Worm (Caenorhabditis elegans) whole organism, late embryonic: ENCODE data around the gene nse-4.

Experiments
- ceh-48 ChIP-seq: sonication (generic microtip); optimal IDR thresholded peaks from 2 replicates; lab custom pipeline; 2016; ENCODE audit warnings: missing genetic modification characterization, inconsistent platforms, missing compliant biosample characterization
- dve-1 ChIP-seq: sonication (generic microtip); optimal IDR thresholded peaks from 2 replicates; lab custom pipeline; 2017; ENCODE audit warnings: antibody characterized with exemption, mild to moderate bottlenecking, missing genetic modification characterization, missing compliant biosample characterization
- fkh-10 ChIP-seq: fragments of 150-350 bp; optimal IDR thresholded peaks from 2 replicates; lab custom pipeline; 2014; ENCODE audit warnings: missing biosample characterization, missing genetic modification reagents, missing genetic modification characterization
- gmeb-2 ChIP-seq: sonication (generic microtip); optimal IDR thresholded peaks from 2 replicates; lab custom pipeline; 2016; ENCODE audit warnings: missing genetic modification characterization, inconsistent platforms, missing compliant biosample characterization
- hlh-13 ChIP-seq: fragments of 200-800 bp; sonication (Bioruptor generic); optimal IDR thresholded peaks from 2 replicates; lab custom pipeline; 2018; ENCODE audit warnings: mild to moderate bottlenecking, missing genetic modification characterization, missing compliant biosample characterization
- hlh-30 ChIP-seq: sonication (generic microtip); optimal IDR thresholded peaks from 2 replicates; lab custom pipeline; 2017; ENCODE audit warnings: antibody characterized with exemption, missing genetic modification characterization, missing compliant biosample characterization; ENCODE audit not compliant: insufficient read depth
- hlh-8 ChIP-seq: sonication (generic microtip); optimal IDR thresholded peaks from 2 replicates; lab custom pipeline; 2016; ENCODE audit warnings: missing genotype, missing genetic modification characterization, missing compliant biosample characterization
- nhr-11 ChIP-seq: fragments of 150-350 bp; optimal IDR thresholded peaks from 2 replicates; lab custom pipeline; 2014; ENCODE audit warnings: missing biosample characterization, missing genetic modification characterization
- rnt-1 ChIP-seq: sonication (generic microtip); optimal IDR thresholded peaks from 2 replicates; lab custom pipeline; 2016; ENCODE audit warnings: missing genetic modification characterization, missing compliant biosample characterization
- syd-9 ChIP-seq: sonication (generic microtip); optimal IDR thresholded peaks from 2 replicates; lab custom pipeline; 2016; ENCODE audit warnings: mild to moderate bottlenecking, missing genetic modification characterization, moderate library complexity, missing compliant biosample characterization
- tbx-2 ChIP-seq: sonication (generic microtip); optimal IDR thresholded peaks from 2 replicates; lab custom pipeline; 2016; ENCODE audit warnings: missing genetic modification characterization, missing compliant biosample characterization
- unc-55 ChIP-seq: sonication (generic microtip); optimal IDR thresholded peaks from 2 replicates; lab custom pipeline; 2017; ENCODE audit warnings: missing biosample characterization, missing genetic modification reagents, missing genetic modification characterization

DNA sequence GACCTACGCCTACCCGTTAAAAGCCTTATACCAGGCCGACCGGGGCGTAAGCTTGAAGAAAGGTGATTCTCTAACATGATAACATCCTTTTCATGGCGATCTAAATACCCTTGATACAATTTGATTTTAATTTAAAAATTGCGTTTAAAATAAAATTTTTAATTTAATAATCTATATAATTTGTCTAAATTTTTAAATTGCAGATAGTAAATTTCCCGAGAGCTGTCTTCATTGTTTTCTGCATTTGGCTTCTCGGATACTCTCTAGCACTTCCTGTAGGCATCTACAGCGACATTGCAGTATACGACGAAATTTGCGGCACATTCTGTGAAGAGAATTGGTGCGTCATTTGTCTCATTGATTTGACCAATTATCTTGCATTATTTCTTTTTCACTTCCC lies 19.3 kb upstream of the nse-4 start:
- TF ChIP-seq rnt-1 (tag; lab: Kevin White, UChicago) = no peak
- TF ChIP-seq gmeb-2 (tag; lab: Kevin White, UChicago) = no peak
- no peak for TF ChIP-seq ceh-48 (tag; lab: Kevin White, UChicago)
- TF ChIP-seq nhr-11 (tag; lab: Kevin White, UChicago) = no peak
- no peak for TF ChIP-seq unc-55 (GFP tag; lab: Kevin White, UChicago)
- no peak for TF ChIP-seq hlh-13 (GFP tag; lab: Kevin White, UChicago)
- TF ChIP-seq hlh-30 (tag; lab: Kevin White, UChicago) = no peak
- TF ChIP-seq syd-9 (tag; lab: Kevin White, UChicago) = no peak
- TF ChIP-seq fkh-10 (GFP tag; lab: Kevin White, UChicago) = no peak
- TF ChIP-seq tbx-2 (tag; lab: Kevin White, UChicago) = no peak
- no peak for TF ChIP-seq hlh-8
- no peak for TF ChIP-seq dve-1 (tag; lab: Kevin White, UChicago)
